Fruit fly (Drosophila melanogaster) whole organism, embryonic: Measurements from ENCODE around the gene CG16904.

Source experiments
- Atf6 ChIP-seq: fragments of 200-800 bp; sonication (Bioruptor generic); IDR thresholded peaks from 2 replicates; pipeline ENCODE4 v1.3.6; 2022; ENCODE audit warnings: missing biosample characterization, missing genetic modification characterization
- CG11085 ChIP-seq: fragments of 200-800 bp; sonication (Bioruptor generic); IDR thresholded peaks from 2 replicates; pipeline ENCODE4 v1.3.6; 2022; ENCODE audit warnings: missing biosample characterization, missing genetic modification characterization
- CG12071 ChIP-seq: fragments of 200-800 bp; sonication (Bioruptor generic); optimal IDR thresholded peaks from 3 replicates; lab custom pipeline; 2018; ENCODE audit warnings: missing biosample characterization, mild to moderate bottlenecking, missing genetic modification characterization
- CG12744 ChIP-seq: fragments of 200-800 bp; sonication (Bioruptor generic); optimal IDR thresholded peaks from 2 replicates; lab custom pipeline; 2016; ENCODE audit warnings: missing biosample characterization, missing genetic modification characterization
- CG13624 ChIP-seq: fragments of 200-800 bp; sonication (Bioruptor generic); optimal IDR thresholded peaks from 2 replicates; lab custom pipeline; 2016; ENCODE audit warnings: missing biosample characterization, missing genetic modification characterization
- CG14965 ChIP-seq: fragments of 200-800 bp; sonication (Bioruptor generic); optimal IDR thresholded peaks from 2 replicates; lab custom pipeline; 2016; ENCODE audit warnings: missing biosample characterization, missing genetic modification characterization, borderline replicate concordance
- CG1529 ChIP-seq: fragments of 200-800 bp; sonication (Bioruptor generic); optimal IDR thresholded peaks from 3 replicates; lab custom pipeline; 2018; ENCODE audit warnings: missing biosample characterization, missing genetic modification characterization
- CG17359 ChIP-seq: fragments of 200-800 bp; sonication (Bioruptor generic); optimal IDR thresholded peaks from 3 replicates; lab custom pipeline; 2018; ENCODE audit warnings: missing biosample characterization, mild to moderate bottlenecking, missing genetic modification characterization, moderate library complexity
- CG2875 ChIP-seq: fragments of 200-800 bp; sonication (Bioruptor generic); optimal IDR thresholded peaks from 2 replicates; lab custom pipeline; 2017; ENCODE audit warnings: missing biosample characterization, mild to moderate bottlenecking, missing genetic modification characterization, missing genetic modification reagents
- CG3065 ChIP-seq: fragments of 200-800 bp; sonication (Bioruptor generic); optimal IDR thresholded peaks from 2 replicates; lab custom pipeline; 2016; ENCODE audit warnings: missing biosample characterization, missing genetic modification characterization
- CG4404 ChIP-seq: fragments of 200-800 bp; sonication (Bioruptor generic); IDR thresholded peaks from 2 replicates; pipeline ENCODE4 v1.3.6; 2022; ENCODE audit warnings: missing biosample characterization, missing genetic modification characterization
- CG4730 ChIP-seq: fragments of 200-800 bp; sonication (Bioruptor generic); IDR thresholded peaks from 2 replicates; pipeline ENCODE4 v1.3.6; 2022; ENCODE audit warnings: missing biosample characterization, missing genetic modification characterization
- CG6654 ChIP-seq: fragments of 200-800 bp; sonication (Bioruptor generic); optimal IDR thresholded peaks from 2 replicates; lab custom pipeline; 2017; ENCODE audit warnings: missing biosample characterization, mild to moderate bottlenecking, missing genetic modification characterization
- CG6791 ChIP-seq: fragments of 200-800 bp; sonication (Bioruptor generic); IDR thresholded peaks from 3 replicates; pipeline ENCODE4 v1.3.6; 2022; ENCODE audit warnings: missing biosample characterization, missing genetic modification characterization; ENCODE audit not compliant: partially characterized antibody
- CG9215 ChIP-seq: fragments of 200-800 bp; sonication (Bioruptor generic); IDR thresholded peaks from 2 replicates; pipeline ENCODE4 v1.3.6; 2022; ENCODE audit warnings: missing biosample characterization, missing genetic modification characterization
- CG9437 ChIP-seq: fragments of 200-800 bp; sonication (Bioruptor generic); optimal IDR thresholded peaks from 2 replicates; lab custom pipeline; 2018; ENCODE audit warnings: missing biosample characterization, mild to moderate bottlenecking, missing genetic modification characterization
- CG9817 ChIP-seq: fragments of 200-800 bp; sonication (Bioruptor generic); optimal IDR thresholded peaks from 2 replicates; lab custom pipeline; 2018; ENCODE audit warnings: missing biosample characterization, mild to moderate bottlenecking, missing genetic modification characterization, moderate library complexity
- Chrac-16 ChIP-seq: fragments of 200-800 bp; sonication (Bioruptor generic); optimal IDR thresholded peaks from 3 replicates; lab custom pipeline; 2016; ENCODE audit warnings: missing biosample characterization, missing genetic modification characterization
- CkIIα-i1 ChIP-seq: fragments of 200-800 bp; sonication (Bioruptor generic); IDR thresholded peaks from 2 replicates; pipeline ENCODE4 v1.3.6; 2022; ENCODE audit warnings: missing biosample characterization, missing genetic modification characterization
- Dll ChIP-seq: fragments of 200-800 bp; sonication (Bioruptor generic); IDR thresholded peaks from 4 replicates; pipeline ENCODE4 v1.3.6; 2022; ENCODE audit warnings: missing biosample characterization, missing genetic modification characterization; ENCODE audit not compliant: partially characterized antibody
- ERR ChIP-seq: fragments of 200-800 bp; sonication (Bioruptor generic); optimal IDR thresholded peaks from 2 replicates; lab custom pipeline; 2016; ENCODE audit warnings: missing biosample characterization, missing genetic modification characterization
- GATAe ChIP-seq: fragments of 200-800 bp; sonication (Bioruptor generic); conservative IDR thresholded peaks from 2 replicates; pipeline ENCODE4 v1.3.6; 2022; ENCODE audit warnings: missing biosample characterization, missing genetic modification characterization
- HmgZ ChIP-seq: fragments of 200-800 bp; sonication (Bioruptor generic); optimal IDR thresholded peaks from 2 replicates; lab custom pipeline; 2018; ENCODE audit warnings: missing biosample characterization, mild to moderate bottlenecking, missing genetic modification characterization
- Lhr ChIP-seq: fragments of 200-800 bp; sonication (Bioruptor generic); optimal IDR thresholded peaks from 3 replicates; lab custom pipeline; 2017; ENCODE audit warnings: mild to moderate bottlenecking, missing biosample characterization, missing genetic modification reagents, missing genetic modification characterization
- Lim3 ChIP-seq: fragments of 200-800 bp; sonication (Bioruptor generic); IDR thresholded peaks from 2 replicates; pipeline ENCODE4 v1.3.6; 2022; ENCODE audit warnings: missing biosample characterization, missing genetic modification characterization
- MBD-R2 ChIP-seq: fragments of 200-800 bp; sonication (Bioruptor generic); IDR thresholded peaks from 2 replicates; pipeline ENCODE4 v1.3.6; 2022; ENCODE audit warnings: missing biosample characterization, missing genetic modification characterization
- MTF-1 ChIP-seq: fragments of 200-800 bp; sonication (Bioruptor generic); optimal IDR thresholded peaks from 2 replicates; lab custom pipeline; 2018; ENCODE audit warnings: missing biosample characterization, mild to moderate bottlenecking, missing genetic modification characterization, borderline replicate concordance
- Med ChIP-seq: fragments of 200-800 bp; sonication (Bioruptor generic); peaks from one replicate; lab custom pipeline; 2016; ENCODE audit warnings: missing biosample characterization, missing genetic modification characterization, mild to moderate bottlenecking, inconsistent platforms, moderate library complexity
- NK7.1 ChIP-seq: fragments of 200-800 bp; sonication (Bioruptor generic); optimal IDR thresholded peaks from 3 replicates; lab custom pipeline; 2016; ENCODE audit warnings: missing biosample characterization, missing genetic modification characterization
- Neu2 ChIP-seq: fragments of 200-800 bp; sonication (Bioruptor generic); optimal IDR thresholded peaks from 3 replicates; lab custom pipeline; 2016; ENCODE audit warnings: missing biosample characterization, missing genetic modification characterization, borderline replicate concordance
- Poxn ChIP-seq: fragments of 200-800 bp; sonication (Bioruptor generic); IDR thresholded peaks from 2 replicates; pipeline ENCODE4 v1.3.6; 2022; ENCODE audit warnings: missing biosample characterization, missing genetic modification characterization
- Six4 ChIP-seq: fragments of 200-800 bp; sonication (Bioruptor generic); optimal IDR thresholded peaks from 2 replicates; lab custom pipeline; 2016; ENCODE audit warnings: missing biosample characterization, missing genetic modification characterization
- Trl ChIP-seq, 3 experiments: fragments of >200 bp in 2 of 3; fragments of 200-800 bp in 1 of 3; sonication (Bioruptor generic) in 1 of 3; optimal IDR thresholded peaks; 2 replicates in 1 of 3; 3 replicates in 2 of 3; lab custom pipeline; 2016 to 2017; ENCODE audit warnings: missing biosample characterization in 1 of 3, missing genetic modification characterization in 1 of 3
- Xbp1 ChIP-seq: fragments of 200-800 bp; sonication (Bioruptor generic); optimal IDR thresholded peaks from 3 replicates; lab custom pipeline; 2016; ENCODE audit warnings: missing biosample characterization, mild to moderate bottlenecking, missing genetic modification characterization
- ase ChIP-seq: fragments of 200-800 bp; sonication (Bioruptor generic); IDR thresholded peaks from 3 replicates; pipeline ENCODE4 v1.3.6; 2022; ENCODE audit warnings: missing biosample characterization, missing genetic modification characterization
- caup ChIP-seq: fragments of 200-800 bp; sonication (Bioruptor generic); optimal IDR thresholded peaks from 3 replicates; lab custom pipeline; 2017; ENCODE audit warnings: missing biosample characterization, mild to moderate bottlenecking, missing genetic modification characterization, moderate library complexity; ENCODE audit not compliant: severe bottlenecking
- cg ChIP-seq: fragments of 200-800 bp; sonication (Bioruptor generic); optimal IDR thresholded peaks from 3 replicates; lab custom pipeline; 2019; ENCODE audit warnings: missing biosample characterization, mild to moderate bottlenecking, missing genetic modification characterization, moderate library complexity
- da ChIP-seq: fragments of 200-800 bp; sonication (Bioruptor generic); optimal IDR thresholded peaks from 2 replicates; lab custom pipeline; 2016; ENCODE audit warnings: missing biosample characterization, missing genetic modification characterization
- dimm ChIP-seq: fragments of 200-800 bp; sonication (Bioruptor generic); IDR thresholded peaks from 2 replicates; pipeline ENCODE4 v1.3.6; 2022; ENCODE audit warnings: missing biosample characterization, missing genetic modification characterization
- ems ChIP-seq: fragments of 200-800 bp; sonication (Bioruptor generic); optimal IDR thresholded peaks from 3 replicates; lab custom pipeline; 2016; ENCODE audit warnings: missing biosample characterization, missing genetic modification characterization
- esg ChIP-seq: fragments of 200-800 bp; sonication (Bioruptor generic); conservative IDR thresholded peaks from 2 replicates; pipeline ENCODE4 v1.3.6; 2022; ENCODE audit warnings: missing biosample characterization, missing genetic modification characterization
- gsb-n ChIP-seq: fragments of 200-800 bp; sonication (Bioruptor generic); optimal IDR thresholded peaks from 3 replicates; lab custom pipeline; 2018; ENCODE audit warnings: missing biosample characterization, mild to moderate bottlenecking, missing genetic modification characterization
- hth ChIP-seq: fragments of >200 bp; optimal IDR thresholded peaks from 2 replicates; lab custom pipeline; 2017; ENCODE audit warnings: inconsistent platforms
- insv ChIP-seq, 2 experiments: fragments of 200-800 bp; sonication (Bioruptor generic); optimal IDR thresholded peaks; 3 replicates each; lab custom pipeline; 2016 to 2018; ENCODE audit warnings: missing biosample characterization in 2 of 2, missing genetic modification characterization in 2 of 2
- odd ChIP-seq: fragments of 200-800 bp; sonication (Bioruptor generic); optimal IDR thresholded peaks from 2 replicates; lab custom pipeline; 2017; ENCODE audit warnings: missing biosample characterization, mild to moderate bottlenecking, missing genetic modification characterization
- pan ChIP-seq, 4 experiments: fragments of >200 bp in 3 of 4; fragments of 200-800 bp in 1 of 4; sonication (Bioruptor generic) in 1 of 4; optimal IDR thresholded peaks in 3 of 4; IDR thresholded peaks in 1 of 4; 2 replicates each; pipeline versions ENCODE4 v1.3.6 to Lab custom; 2017 to 2022; ENCODE audit warnings: missing biosample characterization in 2 of 4, missing genetic modification characterization in 2 of 4, mixed read lengths in 1 of 4
- pfk ChIP-seq: fragments of 200-800 bp; sonication (Bioruptor generic); optimal IDR thresholded peaks from 2 replicates; lab custom pipeline; 2018; ENCODE audit warnings: missing biosample characterization, mild to moderate bottlenecking, missing genetic modification characterization, moderate library complexity
- ro ChIP-seq: fragments of 200-800 bp; sonication (Bioruptor generic); IDR thresholded peaks from 2 replicates; pipeline ENCODE4 v1.3.6; 2022; ENCODE audit warnings: missing biosample characterization, missing genetic modification characterization
- sima ChIP-seq: fragments of 200-800 bp; sonication (Bioruptor generic); optimal IDR thresholded peaks from 2 replicates; lab custom pipeline; 2016; ENCODE audit warnings: missing biosample characterization, missing genetic modification characterization
- sug ChIP-seq: fragments of 200-800 bp; optimal IDR thresholded peaks from 2 replicates; lab custom pipeline; 2019; ENCODE audit warnings: missing biosample characterization, mild to moderate bottlenecking, missing genetic modification characterization, moderate library complexity
- tll ChIP-seq, 2 experiments: fragments of 200-800 bp in 1 of 2; fragments of >200 bp in 1 of 2; sonication (Bioruptor generic) in 1 of 2; optimal IDR thresholded peaks; 2 replicates each; lab custom pipeline; 2017 to 2019; ENCODE audit warnings: missing biosample characterization in 2 of 2, missing genetic modification characterization in 2 of 2, mild to moderate bottlenecking in 1 of 2, moderate library complexity in 1 of 2

CG16904 gene

dm6 chr3R:9793018-9793417 is 23.8 kb downstream of the CG16904 start, which contains the start of gene CG8516 (continued):
- TF ChIP-seq CG12071 (GFP tag; lab: Kevin White, UChicago) (no peak), pan (optimal IDR thresholded peaks at IDR 0.05; lab: Kevin White, UChicago) (no peak), pan (GFP tag; optimal IDR thresholded peaks at IDR 0.05 in 1 of 2, IDR thresholded peaks at IDR 0.05 in 1 of 2) (no peak), CG6654 (GFP tag; lab: Kevin White, UChicago) (no peak), CG3065 (GFP tag; lab: Kevin White, UChicago) (no peak), odd (GFP tag; lab: Kevin White, UChicago) (no peak), esg (GFP tag; lab: Robert Waterston, UW) (no peak), CG2875 (GFP tag; lab: Kevin White, UChicago) (no peak), sima (GFP tag; lab: Kevin White, UChicago) (no peak), CG13624 (GFP tag; lab: Kevin White, UChicago) (no peak), CG12744 (GFP tag; lab: Kevin White, UChicago) (no peak), CG4404 (no peak), pfk (no peak), CG6791 (no peak), CG14965 (GFP tag; lab: Kevin White, UChicago) (no peak), Dll (GFP tag; lab: Robert Waterston, UW) (no peak), dimm (GFP tag; lab: Robert Waterston, UW) (no peak), Atf6 (GFP tag; lab: Robert Waterston, UW) (no peak), ro (GFP tag; lab: Robert Waterston, UW) (no peak), Lim3 (GFP tag; lab: Robert Waterston, UW) (no peak), ase (GFP tag; lab: Robert Waterston, UW) (no peak), NK7.1 (GFP tag; lab: Kevin White, UChicago) (no peak), Xbp1 (GFP tag; lab: Kevin White, UChicago) (no peak), cg (GFP tag; lab: Kevin White, UChicago) (no peak), Lhr (GFP tag; lab: Kevin White, UChicago) (peak; percentile 33), insv (GFP tag; optimal IDR thresholded peaks at IDR 0.05; lab: Kevin White, UChicago) (no peak), Trl (optimal IDR thresholded peaks at IDR 0.05; lab: Kevin White, UChicago) (no peak), Trl (GFP tag; optimal IDR thresholded peaks at IDR 0.05; lab: Kevin White, UChicago) (no peak), GATAe (GFP tag; lab: Robert Waterston, UW) (no peak), CG9817 (no peak), caup (GFP tag; lab: Kevin White, UChicago) (no peak), CG1529 (GFP tag; lab: Kevin White, UChicago) (no peak), tll (GFP tag; optimal IDR thresholded peaks at IDR 0.05; lab: Kevin White, UChicago) (no peak), MTF-1 (peak; percentile 2), CG11085 (GFP tag; lab: Robert Waterston, UW) (no peak), sug (tag; lab: Kevin White, UChicago) (peak; percentile 32), CG17359 (no peak), da (no peak), Chrac-16 (GFP tag; lab: Kevin White, UChicago) (no peak), MBD-R2 (GFP tag; lab: Robert Waterston, UW) (peak; percentile 81), CG9437 (GFP tag; lab: Kevin White, UChicago) (no peak), ERR (GFP tag; lab: Kevin White, UChicago) (no peak), CG9215 (no peak), hth (lab: Kevin White, UChicago) (no peak), Poxn (GFP tag; lab: Robert Waterston, UW) (no peak), Neu2 (GFP tag; lab: Kevin White, UChicago) (no peak), Six4 (GFP tag; lab: Kevin White, UChicago) (no peak), HmgZ (tag; lab: Kevin White, UChicago) (peak; percentile 67), CkIIα-i1 (GFP tag; lab: Robert Waterston, UW) (no peak), gsb-n (tag; lab: Kevin White, UChicago) (no peak), ems (GFP tag; lab: Kevin White, UChicago) (no peak), CG4730 (no peak), Med (GFP tag; lab: Kevin White, UChicago) (peak; percentile 70)
